Worm (Caenorhabditis elegans) whole organism, L4 larva: ENCODE measurements around the gene ints-11.

Experiments used
- ZK546.5 ChIP-seq, 2 experiments: sonication (generic microtip); optimal IDR thresholded peaks; 2 replicates each; lab custom pipeline; 2017; ENCODE audit warnings: missing biosample characterization in 2 of 2, missing genetic modification characterization in 2 of 2
- mdl-1 ChIP-seq, 2 experiments: fragments of 150-350 bp in 1 of 2; sonication (generic microtip) in 1 of 2; optimal IDR thresholded peaks; 2 replicates each; lab custom pipeline; 2014 to 2017; ENCODE audit warnings: missing biosample characterization in 2 of 2, missing genetic modification characterization in 2 of 2
- nhr-76 ChIP-seq: fragments of 150-350 bp; optimal IDR thresholded peaks from 2 replicates; lab custom pipeline; 2014; ENCODE audit warnings: missing biosample characterization, missing genetic modification characterization
- skn-1 ChIP-seq: fragments of 150-350 bp; optimal IDR thresholded peaks from 2 replicates; lab custom pipeline; 2014; ENCODE audit warnings: missing biosample characterization, missing genetic modification characterization
- zip-2 ChIP-seq: fragments of 150-350 bp; optimal IDR thresholded peaks from 2 replicates; lab custom pipeline; 2014; ENCODE audit warnings: missing biosample characterization, missing genetic modification characterization

DNA sequence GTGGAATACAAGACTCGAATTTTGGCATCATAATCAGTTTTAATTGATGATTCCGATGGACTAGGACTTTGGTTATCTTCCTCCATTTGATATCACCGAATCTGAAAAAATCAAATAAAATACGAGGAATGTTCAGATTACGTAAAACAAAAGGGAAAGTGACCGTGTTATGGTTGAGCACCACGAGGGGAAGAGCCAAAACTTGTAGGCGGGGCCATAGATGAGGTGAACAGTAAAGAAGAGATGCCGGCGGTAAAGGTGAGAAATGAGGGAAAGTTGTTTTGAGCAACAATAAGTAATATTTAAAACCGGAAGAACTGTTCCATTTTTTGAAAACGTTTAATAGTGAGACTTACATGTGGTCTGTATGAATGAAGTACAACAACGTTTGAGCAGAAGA, 6.7 kb upstream of the ints-11 start, which contains the start of gene F10B5.3:
- no peak for TF ChIP-seq skn-1 (tag; lab: Kevin White, UChicago)
- no peak for TF ChIP-seq zip-2 (tag; lab: Kevin White, UChicago)
- no peak for TF ChIP-seq nhr-76 (tag; lab: Kevin White, UChicago)
- TF ChIP-seq mdl-1 (tag; optimal IDR thresholded peaks at IDR 0.05; lab: Kevin White, UChicago) = no peak
- TF ChIP-seq ZK546.5 (tag; optimal IDR thresholded peaks at IDR 0.05; lab: Kevin White, UChicago) = no peak
